Worm (Caenorhabditis elegans) whole organism, L4 larva: ENCODE measurements around the gene ZK180.8.
A peak's percentile ranks its signal among the peaks of the same experiment; 100 is the strongest.

Source experiments
- F10B5.3 ChIP-seq: sonication (generic microtip); optimal IDR thresholded peaks from 2 replicates; lab custom pipeline; 2016; ENCODE audit warnings: mild to moderate bottlenecking, missing genetic modification characterization, missing compliant biosample characterization
- F44E2.7 ChIP-seq: fragments of 200-800 bp; sonication (Bioruptor generic); IDR thresholded peaks from 2 replicates; pipeline ENCODE4 v2.1.2; 2022; ENCODE audit warnings: missing genetic modification characterization, missing compliant biosample characterization
- F49E8.2 ChIP-seq: sonication (generic microtip); optimal IDR thresholded peaks from 2 replicates; lab custom pipeline; 2016; ENCODE audit warnings: missing compliant biosample characterization, mild to moderate bottlenecking, missing genetic modification characterization, borderline replicate concordance
- Y5F2A.4 ChIP-seq: fragments of 200-800 bp; sonication (Bioruptor generic); optimal IDR thresholded peaks from 2 replicates; lab custom pipeline; 2018; ENCODE audit warnings: mild to moderate bottlenecking, missing genetic modification characterization, missing compliant biosample characterization
- aha-1 ChIP-seq: fragments of 150-350 bp; peaks from one replicate; lab custom pipeline; 2014; ENCODE audit warnings: missing biosample characterization, missing genetic modification characterization
- arid-1 ChIP-seq: fragments of 200-800 bp; sonication (Bioruptor generic); conservative IDR thresholded peaks from 2 replicates; pipeline ENCODE4 v1.3.6; 2022; ENCODE audit warnings: missing genetic modification reagents, missing genetic modification characterization, missing compliant biosample characterization
- ceh-44 ChIP-seq: fragments of 200-800 bp; sonication (Bioruptor generic); IDR thresholded peaks from 2 replicates; pipeline ENCODE4 v1.3.6; 2022; ENCODE audit warnings: missing genetic modification reagents, missing genetic modification characterization, missing compliant biosample characterization
- daf-12 ChIP-seq: fragments of 150-350 bp; optimal IDR thresholded peaks from 2 replicates; lab custom pipeline; 2014; ENCODE audit warnings: missing biosample characterization, missing genetic modification reagents, missing genetic modification characterization
- daf-16 ChIP-seq, 3 experiments: sonication (generic microtip); optimal IDR thresholded peaks; 2 replicates each; lab custom pipeline; 2016 to 2017; ENCODE audit warnings: missing genetic modification characterization in 3 of 3, missing genetic modification reagents in 3 of 3, mild to moderate bottlenecking in 2 of 3, missing compliant biosample characterization in 2 of 3, missing biosample characterization in 1 of 3, moderate library complexity in 1 of 3
- dpl-1 ChIP-seq: fragments of 150-350 bp; optimal IDR thresholded peaks from 2 replicates; lab custom pipeline; 2014; ENCODE audit warnings: missing biosample characterization, missing genetic modification reagents, missing genetic modification characterization
- dve-1 ChIP-seq: sonication (generic microtip); optimal IDR thresholded peaks from 2 replicates; lab custom pipeline; 2017; ENCODE audit warnings: antibody characterized with exemption, mild to moderate bottlenecking, missing genetic modification characterization, missing compliant biosample characterization; ENCODE audit not compliant: insufficient read depth
- egl-27 ChIP-seq: sonication (generic microtip); optimal IDR thresholded peaks from 3 replicates; lab custom pipeline; 2017; ENCODE audit warnings: missing biosample characterization, missing genetic modification reagents, missing genetic modification characterization
- egl-43 ChIP-seq: fragments of 200-800 bp; sonication (Bioruptor generic); IDR thresholded peaks from 2 replicates; pipeline ENCODE4 v1.3.6; 2022; ENCODE audit warnings: missing genetic modification reagents, missing genetic modification characterization, missing compliant biosample characterization
- fkh-10 ChIP-seq: fragments of 150-350 bp; optimal IDR thresholded peaks from 2 replicates; lab custom pipeline; 2014; ENCODE audit warnings: missing biosample characterization, missing genetic modification reagents, missing genetic modification characterization
- hlh-30 ChIP-seq: sonication (generic microtip); optimal IDR thresholded peaks from 2 replicates; lab custom pipeline; 2017; ENCODE audit warnings: antibody characterized with exemption, mild to moderate bottlenecking, missing genetic modification characterization, missing compliant biosample characterization; ENCODE audit not compliant: insufficient read depth
- hmg-1.1 ChIP-seq: fragments of 200-800 bp; sonication (Bioruptor generic); IDR thresholded peaks from 2 replicates; pipeline ENCODE4 v1.3.6; 2022; ENCODE audit warnings: missing genetic modification reagents, missing genetic modification characterization, missing compliant biosample characterization
- jun-1 ChIP-seq: fragments of 150-350 bp; optimal IDR thresholded peaks from 2 replicates; lab custom pipeline; 2014; ENCODE audit warnings: missing biosample characterization, missing genetic modification reagents, missing genetic modification characterization
- lim-7 ChIP-seq: fragments of 200-800 bp; sonication (Bioruptor generic); IDR thresholded peaks from 2 replicates; pipeline ENCODE4 v1.3.6; 2022; ENCODE audit warnings: missing genetic modification characterization, missing compliant biosample characterization
- lin-13 ChIP-seq: fragments of 150-350 bp; optimal IDR thresholded peaks from 2 replicates; lab custom pipeline; 2014; ENCODE audit warnings: missing biosample characterization, missing genetic modification reagents, missing genetic modification characterization
- lin-29 ChIP-seq: fragments of 200-800 bp; sonication (Bioruptor generic); IDR thresholded peaks from 2 replicates; pipeline ENCODE4 v1.3.6; 2022; ENCODE audit warnings: missing genetic modification reagents, missing genetic modification characterization, missing compliant biosample characterization
- lin-38 ChIP-seq: fragments of 200-800 bp; sonication (Bioruptor generic); IDR thresholded peaks from 2 replicates; pipeline ENCODE4 v1.3.6; 2022; ENCODE audit warnings: missing genetic modification reagents, missing genetic modification characterization, missing compliant biosample characterization
- mes-2 ChIP-seq: sonication (generic microtip); optimal IDR thresholded peaks from 2 replicates; lab custom pipeline; 2016; ENCODE audit warnings: missing genotype, mild to moderate bottlenecking, missing genetic modification characterization, missing compliant biosample characterization; ENCODE audit not compliant: poor library complexity, severe bottlenecking
- mxl-3 ChIP-seq: fragments of 200-800 bp; sonication (Bioruptor generic); optimal IDR thresholded peaks from 2 replicates; lab custom pipeline; 2018; ENCODE audit warnings: mild to moderate bottlenecking, missing genetic modification characterization, missing compliant biosample characterization
- nhr-102 ChIP-seq: sonication (generic microtip); optimal IDR thresholded peaks from 2 replicates; lab custom pipeline; 2016; ENCODE audit warnings: mild to moderate bottlenecking, missing genetic modification characterization, moderate library complexity, missing compliant biosample characterization
- nhr-237 ChIP-seq: sonication (generic microtip); optimal IDR thresholded peaks from 2 replicates; lab custom pipeline; 2017; ENCODE audit warnings: missing biosample characterization, missing genetic modification characterization
- nhr-25 ChIP-seq: sonication (generic microtip); optimal IDR thresholded peaks from 2 replicates; lab custom pipeline; 2017; ENCODE audit warnings: missing genetic modification characterization, mild to moderate bottlenecking, missing compliant biosample characterization, antibody characterized with exemption, moderate library complexity, borderline replicate concordance; ENCODE audit not compliant: insufficient read depth
- nhr-42 ChIP-seq: fragments of 200-800 bp; sonication (Bioruptor generic); IDR thresholded peaks from 2 replicates; pipeline ENCODE4 v1.3.6; 2022; ENCODE audit warnings: missing genetic modification characterization, missing compliant biosample characterization
- nhr-76 ChIP-seq: fragments of 150-350 bp; optimal IDR thresholded peaks from 2 replicates; lab custom pipeline; 2014; ENCODE audit warnings: missing biosample characterization, missing genetic modification characterization
- nhr-77 ChIP-seq: fragments of 150-350 bp; optimal IDR thresholded peaks from 2 replicates; lab custom pipeline; 2014; ENCODE audit warnings: missing biosample characterization, missing genetic modification characterization
- pqm-1 ChIP-seq: sonication (generic microtip); optimal IDR thresholded peaks from 2 replicates; lab custom pipeline; 2017; ENCODE audit warnings: missing biosample characterization, missing genetic modification characterization
- snpc-4 ChIP-seq: fragments of 150-350 bp; optimal IDR thresholded peaks from 2 replicates; lab custom pipeline; 2014; ENCODE audit warnings: missing biosample characterization, missing genetic modification characterization
- spr-3 ChIP-seq: fragments of 200-800 bp; sonication (Bioruptor generic); optimal IDR thresholded peaks from 2 replicates; lab custom pipeline; 2018; ENCODE audit warnings: mild to moderate bottlenecking, missing genetic modification characterization, missing compliant biosample characterization
- tra-1 ChIP-seq: fragments of 200-800 bp; sonication (Bioruptor generic); IDR thresholded peaks from 2 replicates; pipeline ENCODE4 v1.3.6; 2022; ENCODE audit warnings: missing genetic modification reagents, missing genetic modification characterization, missing compliant biosample characterization
- unc-130 ChIP-seq: sonication (generic microtip); optimal IDR thresholded peaks from 2 replicates; lab custom pipeline; 2016; ENCODE audit warnings: missing genetic modification reagents, missing genetic modification characterization, missing compliant biosample characterization
- unc-62 ChIP-seq, 3 experiments: fragments of 150-350 bp in 1 of 3; sonication (generic microtip); optimal IDR thresholded peaks in 2 of 3; peaks in 1 of 3; 1 replicate in 1 of 3; 2 replicates in 2 of 3; lab custom pipeline; 2014 to 2017; ENCODE audit warnings: missing biosample characterization in 3 of 3, missing genetic modification characterization in 3 of 3, missing genetic modification reagents in 3 of 3, missing genotype in 1 of 3
- vab-7 ChIP-seq: fragments of 200-800 bp; sonication (Bioruptor generic); IDR thresholded peaks from 2 replicates; pipeline ENCODE4 v1.3.6; 2022; ENCODE audit warnings: missing genetic modification reagents, missing genetic modification characterization, missing compliant biosample characterization
- zag-1 ChIP-seq: fragments of 150-350 bp; optimal IDR thresholded peaks from 2 replicates; lab custom pipeline; 2014; ENCODE audit warnings: missing biosample characterization, missing genetic modification characterization

Gene ZK180.8

DNA sequence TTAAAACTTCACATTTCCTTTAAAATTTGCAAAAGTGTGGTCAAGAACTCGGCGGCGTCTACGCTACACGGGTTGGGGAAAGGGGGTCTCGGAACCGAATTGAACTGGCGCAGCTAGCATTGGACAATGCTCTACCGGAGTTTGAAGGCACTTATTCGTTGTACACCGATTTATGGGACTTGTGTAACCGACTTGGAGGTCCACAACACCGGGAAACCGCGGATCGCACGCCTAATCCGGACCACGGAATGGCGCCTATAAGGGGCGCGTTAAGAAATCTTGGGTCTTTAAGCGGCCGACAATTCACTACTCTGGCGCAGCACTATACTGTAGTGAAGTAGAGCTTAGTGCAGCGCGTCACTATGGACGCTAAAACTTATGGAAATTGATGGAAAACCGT, 27.1 kb upstream of the ZK180.8 start (continued):
- TF ChIP-seq ceh-44 (GFP tag; lab: Robert Waterston, UW) (0 out of 2 replicates have a peak, but pooled peaks have one; percentile 13), zag-1 (tag; lab: Kevin White, UChicago) (no peak), F49E8.2 (peak; percentile 20), Y5F2A.4 (GFP tag; lab: Kevin White, UChicago) (no peak), lim-7 (peak; percentile 44; the same call in 1 of the 2 replicates), lin-13 (GFP tag; lab: Kevin White, UChicago) (no peak), daf-16 (GFP tag; optimal IDR thresholded peaks at IDR 0.05; lab: Kevin White, UChicago) (no peak), daf-16 (tag; optimal IDR thresholded peaks at IDR 0.05; lab: Kevin White, UChicago) (no peak), nhr-42 (GFP tag; lab: Robert Waterston, UW) (no peak), vab-7 (GFP tag; lab: Robert Waterston, UW) (0 out of 2 replicates have a peak, but pooled peaks have one; percentile 32), lin-38 (no peak), unc-130 (no peak), pqm-1 (tag; lab: Kevin White, UChicago) (no peak), spr-3 (GFP tag; lab: Kevin White, UChicago) (no peak), dve-1 (no peak), arid-1 (GFP tag; lab: Robert Waterston, UW) (peak; percentile 43; the same call in 1 of the 2 replicates), F10B5.3 (tag; lab: Kevin White, UChicago) (no peak), nhr-76 (tag; lab: Kevin White, UChicago) (no peak), snpc-4 (tag; lab: Kevin White, UChicago) (peak; percentile 69), nhr-237 (no peak), unc-62 (GFP tag; optimal IDR thresholded peaks at IDR 0.05 in 1 of 2; lab: Kevin White, UChicago) (no peak), unc-62 (tag; optimal IDR thresholded peaks at IDR 0.05; lab: Kevin White, UChicago) (no peak), egl-43 (GFP tag; lab: Robert Waterston, UW) (0 out of 2 replicates have a peak, but pooled peaks have one; percentile 49), F44E2.7 (no peak)
- TF ChIP-seq, all 104 proteins: peak for 13

ce11 chrIV:4536247-4536646, 24.7 kb upstream of the ZK180.8 start, which contains the start of gene ZK185.2:
Gene ZK185.2, plus strand, starts transcription at chrIV:4536547.
- TF ChIP-seq F44E2.7 (no peak), hmg-1.1 (GFP tag; lab: Robert Waterston, UW) (no peak), aha-1 (peak; percentile 40), nhr-237 (no peak), snpc-4 (tag; lab: Kevin White, UChicago) (no peak), nhr-102 (tag; lab: Kevin White, UChicago) (no peak)

DNA sequence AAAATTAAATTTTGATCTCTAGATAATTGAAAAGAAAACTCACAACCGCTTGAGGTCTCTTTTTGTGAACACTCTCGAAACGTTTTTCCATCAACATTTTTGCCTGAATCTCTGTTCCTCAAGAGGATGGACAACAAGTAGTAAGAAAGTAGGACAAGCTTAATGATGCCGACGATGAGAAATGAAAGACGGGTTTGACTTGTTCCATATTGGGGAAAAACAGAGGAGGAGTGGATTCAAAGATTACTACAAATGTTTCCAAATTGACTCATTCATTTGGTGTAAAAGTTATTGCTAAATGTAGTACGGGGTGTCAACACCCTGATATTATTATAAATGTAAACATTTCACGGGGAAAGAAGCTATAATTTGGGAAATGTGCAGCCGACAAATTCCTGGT, 21.5 kb upstream of the ZK180.8 start, which contains the start of gene ZK185.4:
Gene ZK185.4, minus strand, starts transcription at position 101 of the 400 bp plus-strand sequence.
- TF ChIP-seq fkh-10 (GFP tag; lab: Kevin White, UChicago) (no peak), tra-1 (GFP tag; lab: Robert Waterston, UW) (no peak), egl-43 (GFP tag; lab: Robert Waterston, UW) (no peak), lin-29 (GFP tag; lab: Robert Waterston, UW) (no peak), mes-2 (no peak), unc-130 (no peak), jun-1 (no peak), zag-1 (tag; lab: Kevin White, UChicago) (no peak), mxl-3 (GFP tag; lab: Kevin White, UChicago) (no peak), dpl-1 (GFP tag; lab: Kevin White, UChicago) (no peak), egl-27 (no peak), ceh-44 (GFP tag; lab: Robert Waterston, UW) (no peak), nhr-25 (tag; lab: Kevin White, UChicago) (no peak), hlh-30 (tag; lab: Kevin White, UChicago) (no peak), spr-3 (GFP tag; lab: Kevin White, UChicago) (no peak), daf-12 (tag; lab: Kevin White, UChicago) (no peak), nhr-77 (tag; lab: Kevin White, UChicago) (no peak)
